Worm (Caenorhabditis elegans): Measurements from ENCODE around the gene sre-5.
"Not testable (repeated sequence)": the region's sequence is repeated elsewhere in the genome, so short reads cannot be mapped to it uniquely, and the experiment has no call there.

The sre-5 gene

ce11 chrIV:3579477-3579975 is 14.5 kb downstream of the sre-5 start, which contains the start of gene Y37E11B.1 (continued):
- TF ChIP-seq vab-15 (tag; optimal IDR thresholded peaks at IDR 0.05) (no peak), hlh-17 (GFP tag; optimal IDR thresholded peaks at IDR 0.05; ENCODE audit: borderline replicate concordance) (no peak), C16A3.4 (tag; optimal IDR thresholded peaks at IDR 0.05) (no peak), tlp-1 (tag; optimal IDR thresholded peaks at IDR 0.05) (no peak), ceh-88 (GFP tag; IDR thresholded peaks at IDR 0.05) (no peak), aly-2 (tag; optimal IDR thresholded peaks at IDR 0.05) (no peak), mef-2 (tag; optimal IDR thresholded peaks at IDR 0.05) (no peak), mab-9 (GFP tag; IDR thresholded peaks at IDR 0.05) (no peak), ztf-4 (tag; optimal IDR thresholded peaks at IDR 0.05) (no peak), ets-5 (GFP tag; IDR thresholded peaks at IDR 0.05) (no peak), dpl-1 (GFP tag; optimal IDR thresholded peaks at IDR 0.05) (peak in 1 of 3 experiments; percentile 30), irx-1 (tag; optimal IDR thresholded peaks at IDR 0.05) (no peak), pax-3 (tag; optimal IDR thresholded peaks at IDR 0.05) (no peak), sox-4 (tag; optimal IDR thresholded peaks at IDR 0.05) (no peak), lin-13 (GFP tag; optimal IDR thresholded peaks at IDR 0.05) (no peak), mep-1 (tag; optimal IDR thresholded peaks at IDR 0.05) (no peak), unc-30 (tag; optimal IDR thresholded peaks at IDR 0.05) (no peak), ceh-8 (GFP tag; optimal IDR thresholded peaks at IDR 0.05) (no peak), tbx-2 (tag; optimal IDR thresholded peaks at IDR 0.05) (no peak), mdl-1 (tag; optimal IDR thresholded peaks at IDR 0.05) (no peak), nhr-84 (tag; optimal IDR thresholded peaks at IDR 0.05) (no peak)

ce11 chrIV:3582806-3583205 is 17.8 kb downstream of the sre-5 start, which contains the start of gene blos-7:
Gene blos-7 (minus strand): TSS chrIV:3582906.
- not testable (repeated sequence) for TF ChIP-seq nhr-19 (GFP tag; conservative IDR thresholded peaks at IDR 0.05); pag-3 (tag; optimal IDR thresholded peaks at IDR 0.05; ENCODE audit: borderline replicate concordance, insufficient read depth); ets-5 (GFP tag; IDR thresholded peaks at IDR 0.05)

ce11 chrIV:3590821-3591220 is 25.8 kb downstream of the sre-5 start:
- TF ChIP-seq unc-98 (GFP tag; IDR thresholded peaks at IDR 0.05) (no peak), xbp-1 (tag; optimal IDR thresholded peaks at IDR 0.05) (no peak), unc-130 (tag; optimal IDR thresholded peaks at IDR 0.05) (no peak), nhr-84 (tag; optimal IDR thresholded peaks at IDR 0.05) (no peak), ets-5 (GFP tag; IDR thresholded peaks at IDR 0.05) (no peak), nhr-28 (tag; optimal IDR thresholded peaks at IDR 0.05) (no peak), egl-13 (tag; optimal IDR thresholded peaks at IDR 0.05) (no peak), aha-1 (tag; optimal IDR thresholded peaks at IDR 0.05) (no peak), rnt-1 (tag; optimal IDR thresholded peaks at IDR 0.05) (no peak), lir-3 (tag; optimal IDR thresholded peaks at IDR 0.05; ENCODE audit: poor library complexity) (no peak), C34B4.2 (tag; optimal IDR thresholded peaks at IDR 0.05) (no peak), ceh-8 (GFP tag; optimal IDR thresholded peaks at IDR 0.05) (no peak), lin-14 (GFP tag; optimal IDR thresholded peaks at IDR 0.05) (no peak), nhr-90 (tag; optimal IDR thresholded peaks at IDR 0.05; ENCODE audit: poor library complexity) (no peak), tlp-1 (tag; optimal IDR thresholded peaks at IDR 0.05) (no peak), dsc-1 (tag; optimal IDR thresholded peaks at IDR 0.05) (no peak), zag-1 (tag; optimal IDR thresholded peaks at IDR 0.05) (no peak), ztf-4 (tag; optimal IDR thresholded peaks at IDR 0.05) (no peak), snu-23 (GFP tag; optimal IDR thresholded peaks at IDR 0.05) (no peak)

ce11 chrIV:3593513-3593912 is 28.5 kb downstream of the sre-5 start, which contains the start of gene taf-2:
Gene taf-2 (minus strand): TSS chrIV:3593613.
- no peak for TF ChIP-seq nhr-237 (tag; optimal IDR thresholded peaks at IDR 0.05)
- TF ChIP-seq pax-3 (tag; optimal IDR thresholded peaks at IDR 0.05), result no peak
- TF ChIP-seq ceh-82 (tag; optimal IDR thresholded peaks at IDR 0.05), result no peak
- TF ChIP-seq nhr-90 (tag; optimal IDR thresholded peaks at IDR 0.05; ENCODE audit: poor library complexity), result no peak
- no peak for TF ChIP-seq nhr-77 (tag; optimal IDR thresholded peaks at IDR 0.05)
- TF ChIP-seq fkh-10 (GFP tag; optimal IDR thresholded peaks at IDR 0.05), result no peak
- no peak for TF ChIP-seq snpc-4 (tag; optimal IDR thresholded peaks at IDR 0.05)
- no peak for TF ChIP-seq efl-1 (optimal IDR thresholded peaks at IDR 0.05)
- TF ChIP-seq efl-1 (GFP tag; optimal IDR thresholded peaks at IDR 0.05 in 1 of 2), result no peak
- TF ChIP-seq ztf-4 (tag; optimal IDR thresholded peaks at IDR 0.05), result no peak
- no peak for TF ChIP-seq nhr-85 (tag)
- no peak for TF ChIP-seq blmp-1 (tag; optimal IDR thresholded peaks at IDR 0.05)
- no peak for TF ChIP-seq mdl-1 (tag; optimal IDR thresholded peaks at IDR 0.05)
- no peak for TF ChIP-seq nhr-20 (tag; optimal IDR thresholded peaks at IDR 0.05)
- TF ChIP-seq unc-30 (tag; optimal IDR thresholded peaks at IDR 0.05), result no peak
- no peak for TF ChIP-seq nhr-76 (tag; optimal IDR thresholded peaks at IDR 0.05)
- TF ChIP-seq ces-1 (GFP tag; optimal IDR thresholded peaks at IDR 0.05), result no peak
